Worm (Caenorhabditis elegans) whole organism, L4/young adult: ENCODE measurements around the gene F57A8.1.

Experiments used
- W03F9.2 ChIP-seq: fragments of 150-350 bp; optimal IDR thresholded peaks from 2 replicates; lab custom pipeline; 2014; ENCODE audit warnings: missing biosample characterization, missing genetic modification characterization
- dao-5 ChIP-seq: sonication (generic microtip); optimal IDR thresholded peaks from 2 replicates; lab custom pipeline; 2016; ENCODE audit warnings: missing genotype, missing genetic modification characterization, moderate library complexity, missing compliant biosample characterization
- him-1 ChIP-seq: sonication (generic microtip); optimal IDR thresholded peaks from 2 replicates; lab custom pipeline; 2016; ENCODE audit warnings: missing genotype, missing genetic modification reagents, missing genetic modification characterization, missing compliant biosample characterization

DNA sequence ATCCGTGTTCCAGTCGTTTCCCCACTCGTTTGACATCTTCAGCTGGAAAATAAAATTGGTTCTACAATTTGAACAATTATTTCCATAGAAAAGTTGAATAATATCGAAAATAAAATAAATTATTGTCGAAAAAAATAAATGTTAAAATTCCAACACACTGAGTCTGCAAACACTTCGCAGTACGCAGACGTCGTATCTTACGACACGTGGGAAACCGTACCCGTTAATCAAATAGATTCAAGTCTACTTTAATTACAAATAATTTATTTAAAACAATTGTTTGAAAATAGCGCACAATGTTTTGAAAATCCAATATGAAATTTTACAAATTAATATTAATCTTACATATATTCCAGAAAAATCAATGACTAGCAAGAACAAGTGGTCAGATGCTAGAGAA, 17.7 kb downstream of the F57A8.1 start, which contains the start of gene yif-1:
- no peak for TF ChIP-seq W03F9.2 (tag; lab: Kevin White, UChicago)
- no peak for TF ChIP-seq him-1 (tag; lab: Kevin White, UChicago)
- no peak for TF ChIP-seq dao-5
